Worm (Caenorhabditis elegans): ENCODE results near the gene Y38E10A.3.

Y38E10A.3 gene

ce11 chrII:12574668-12575067 lies at the start of gene Y38E10A.3:
Gene Y38E10A.3, minus strand, starts transcription at chrII:12574768.
- no peak for TF ChIP-seq dao-5 (tag; optimal IDR thresholded peaks at IDR 0.05)
- no peak for TF ChIP-seq W03F9.2 (tag; optimal IDR thresholded peaks at IDR 0.05)
- TF ChIP-seq him-1 (tag; optimal IDR thresholded peaks at IDR 0.05), result no peak

ce11 chrII:12622843-12623242 lies 48.3 kb upstream of the Y38E10A.3 start:
- TF ChIP-seq him-1 (tag; optimal IDR thresholded peaks at IDR 0.05) (no peak), dao-5 (tag; optimal IDR thresholded peaks at IDR 0.05) (no peak), W03F9.2 (tag; optimal IDR thresholded peaks at IDR 0.05) (no peak)

- TF ChIP-seq him-1 (tag; optimal IDR thresholded peaks at IDR 0.05) (no peak), W03F9.2 (tag; optimal IDR thresholded peaks at IDR 0.05) (no peak)
Observed at ce11 chrII:12621908-12622566, 47.5 kb upstream of the Y38E10A.3 start, which contains the start of gene nspe-8. Gene nspe-8, minus strand, starts transcription at chrII:12621958.

- TF ChIP-seq dao-5 (tag; optimal IDR thresholded peaks at IDR 0.05), result no peak
- TF ChIP-seq W03F9.2 (tag; optimal IDR thresholded peaks at IDR 0.05), result no peak
- no peak for TF ChIP-seq him-1 (tag; optimal IDR thresholded peaks at IDR 0.05)
Observed at ce11 chrII:12620764-12621163, 46.2 kb upstream of the Y38E10A.3 start, which contains the start of gene nspe-1. Gene nspe-1, minus strand, starts transcription at chrII:12620864.

- TF ChIP-seq W03F9.2 (tag; optimal IDR thresholded peaks at IDR 0.05), result no peak
- TF ChIP-seq him-1 (tag; optimal IDR thresholded peaks at IDR 0.05), result no peak
- no peak for TF ChIP-seq dao-5 (tag; optimal IDR thresholded peaks at IDR 0.05)
Observed at ce11 chrII:12619288-12619687, 44.7 kb upstream of the Y38E10A.3 start, which contains the start of gene nspe-2. Gene nspe-2, minus strand, starts transcription at chrII:12619388.

ce11 chrII:12617586-12617985 lies 43.0 kb upstream of the Y38E10A.3 start, which contains the start of gene nspe-3:
Gene nspe-3, plus strand, starts transcription at chrII:12617886.
- TF ChIP-seq him-1 (tag; optimal IDR thresholded peaks at IDR 0.05) (no peak), W03F9.2 (tag; optimal IDR thresholded peaks at IDR 0.05) (no peak), dao-5 (tag; optimal IDR thresholded peaks at IDR 0.05) (no peak)

- TF ChIP-seq W03F9.2 (tag; optimal IDR thresholded peaks at IDR 0.05), result no peak
- no peak for TF ChIP-seq him-1 (tag; optimal IDR thresholded peaks at IDR 0.05)
Observed at ce11 chrII:12616081-12616480, 41.5 kb upstream of the Y38E10A.3 start, which contains the start of gene nspe-6. Gene nspe-6, minus strand, starts transcription at chrII:12616181.

- TF ChIP-seq W03F9.2 (tag; optimal IDR thresholded peaks at IDR 0.05), result no peak
- no peak for TF ChIP-seq him-1 (tag; optimal IDR thresholded peaks at IDR 0.05)
- TF ChIP-seq dao-5 (tag; optimal IDR thresholded peaks at IDR 0.05), result no peak
Observed at ce11 chrII:12615413-12615812, 40.8 kb upstream of the Y38E10A.3 start.

ce11 chrII:12612218-12612617 lies 37.6 kb upstream of the Y38E10A.3 start, which contains the start of gene nspe-4:
Gene nspe-4, plus strand, starts transcription at chrII:12612518.
- TF ChIP-seq W03F9.2 (tag; optimal IDR thresholded peaks at IDR 0.05) (no peak), dao-5 (tag; optimal IDR thresholded peaks at IDR 0.05) (no peak), him-1 (tag; optimal IDR thresholded peaks at IDR 0.05) (no peak)

ce11 chrII:12608653-12609052 lies 34.1 kb upstream of the Y38E10A.3 start, which contains the start of gene Y38E10A.9:
Gene Y38E10A.9, plus strand, starts transcription at chrII:12608953.
- no peak for TF ChIP-seq dao-5 (tag; optimal IDR thresholded peaks at IDR 0.05)

- TF ChIP-seq dao-5 (tag; optimal IDR thresholded peaks at IDR 0.05) (no peak), him-1 (tag; optimal IDR thresholded peaks at IDR 0.05) (no peak), W03F9.2 (tag; optimal IDR thresholded peaks at IDR 0.05) (no peak)
Observed at ce11 chrII:12606900-12607299, 32.3 kb upstream of the Y38E10A.3 start, which contains the start of gene Y38E10A.8. Gene Y38E10A.8, plus strand, starts transcription at chrII:12607200.

- TF ChIP-seq dao-5 (tag; optimal IDR thresholded peaks at IDR 0.05) (no peak), W03F9.2 (tag; optimal IDR thresholded peaks at IDR 0.05) (no peak), him-1 (tag; optimal IDR thresholded peaks at IDR 0.05) (no peak)
Observed at ce11 chrII:12606108-12606507, 31.5 kb upstream of the Y38E10A.3 start.

- TF ChIP-seq him-1 (tag; optimal IDR thresholded peaks at IDR 0.05), result no peak
- TF ChIP-seq W03F9.2 (tag; optimal IDR thresholded peaks at IDR 0.05), result no peak
- no peak for TF ChIP-seq dao-5 (tag; optimal IDR thresholded peaks at IDR 0.05)
Observed at ce11 chrII:12603667-12604621, 29.4 kb upstream of the Y38E10A.3 start, which contains the start of the genes ceh-100 and lips-15. Gene ceh-100, minus strand, starts transcription at chrII:12603680. Gene lips-15, plus strand, starts transcription at chrII:12604386.

ce11 chrII:12580952-12581351 lies 6.4 kb upstream of the Y38E10A.3 start, which contains the start of gene clec-4:
Gene clec-4, minus strand, starts transcription at chrII:12581113.
- TF ChIP-seq W03F9.2 (tag; optimal IDR thresholded peaks at IDR 0.05) (no peak), dao-5 (tag; optimal IDR thresholded peaks at IDR 0.05) (no peak), him-1 (tag; optimal IDR thresholded peaks at IDR 0.05) (no peak)
